Fruit fly (Drosophila melanogaster) Kc167 (cell line): ENCODE data around the gene CG43800.

ENCODE experiments used
- Myc ChIP-seq: fragments of >200 bp; optimal IDR thresholded peaks from 2 replicates; lab custom pipeline; 2017; ENCODE audit warnings: missing external identifiers
- Sin3A ChIP-seq: fragments of >200 bp; optimal IDR thresholded peaks from 2 replicates; lab custom pipeline; 2018; ENCODE audit warnings: missing external identifiers
- h ChIP-seq: fragments of >200 bp; optimal IDR thresholded peaks from 3 replicates; lab custom pipeline; 2018; ENCODE audit warnings: missing external identifiers
- insv ChIP-seq: fragments of >200 bp; optimal IDR thresholded peaks from 3 replicates; lab custom pipeline; 2018; ENCODE audit warnings: missing external identifiers
- psq ChIP-seq: fragments of >200 bp; optimal IDR thresholded peaks from 2 replicates; lab custom pipeline; 2017; ENCODE audit warnings: missing external identifiers
- ttk ChIP-seq: sonication (Bioruptor generic); optimal IDR thresholded peaks from 2 replicates; lab custom pipeline; 2017; ENCODE audit warnings: missing external identifiers

dm6 chr2L:7188530-7188996 is 44.0 kb downstream of the CG43800 start:
- TF ChIP-seq h (no peak), Myc (no peak), insv (lab: Kevin White, UChicago) (no peak), psq (lab: Kevin White, UChicago) (no peak), ttk (lab: Kevin White, UChicago) (no peak), Sin3A (no peak)
